Worm (Caenorhabditis elegans) whole organism, dauer: ENCODE results near the gene str-217.

ENCODE experiments used
- unc-62 ChIP-seq: sonication (generic microtip); optimal IDR thresholded peaks from 2 replicates; lab custom pipeline; 2017; ENCODE audit warnings: missing biosample characterization, missing genetic modification reagents, missing genetic modification characterization

Gene str-217

DNA sequence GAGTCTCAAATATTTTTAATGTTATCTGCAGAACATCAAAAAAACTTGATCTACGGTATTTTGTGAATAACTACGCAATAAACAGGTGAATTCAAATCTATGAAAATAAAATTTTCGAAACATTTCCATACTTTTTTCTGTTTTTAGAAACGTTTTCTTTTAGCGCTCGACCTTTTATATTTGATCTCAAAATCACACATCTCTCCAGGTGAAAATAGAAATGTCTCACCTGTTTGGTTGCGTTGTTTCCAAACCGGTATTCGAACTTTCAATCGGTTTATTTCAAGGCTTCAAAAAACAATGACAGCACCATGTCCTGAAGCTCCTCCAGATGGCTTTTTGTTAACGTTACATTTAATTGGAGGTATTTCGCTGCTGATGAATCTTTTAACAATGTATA is 1.1 kb upstream of the str-217 start, which contains the start of gene sri-9:
Gene sri-9, plus strand, starts transcription at position 301 of the 400 bp plus-strand sequence.
- no peak for TF ChIP-seq unc-62 (GFP tag; lab: Kevin White, UChicago)

DNA sequence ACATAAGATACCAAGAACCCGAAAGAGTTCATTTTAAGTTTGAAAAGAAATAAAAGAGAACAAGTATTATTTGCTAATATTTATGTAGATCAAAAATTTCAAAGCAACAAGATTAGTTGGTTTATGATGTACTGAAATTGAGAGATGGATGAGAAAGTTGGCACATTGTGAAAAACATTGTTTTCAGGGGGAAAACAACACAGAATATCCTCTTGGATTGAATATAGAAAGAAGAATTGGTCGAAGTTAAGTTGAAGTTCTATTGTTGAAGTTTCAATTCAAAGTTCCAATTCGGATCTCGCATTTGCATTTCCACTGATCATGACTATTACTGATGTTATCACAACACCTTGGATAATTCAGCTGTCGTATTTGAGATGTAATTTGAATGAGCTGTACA is 531 bp upstream of the str-217 start:
- no peak for TF ChIP-seq unc-62 (GFP tag; lab: Kevin White, UChicago)

DNA sequence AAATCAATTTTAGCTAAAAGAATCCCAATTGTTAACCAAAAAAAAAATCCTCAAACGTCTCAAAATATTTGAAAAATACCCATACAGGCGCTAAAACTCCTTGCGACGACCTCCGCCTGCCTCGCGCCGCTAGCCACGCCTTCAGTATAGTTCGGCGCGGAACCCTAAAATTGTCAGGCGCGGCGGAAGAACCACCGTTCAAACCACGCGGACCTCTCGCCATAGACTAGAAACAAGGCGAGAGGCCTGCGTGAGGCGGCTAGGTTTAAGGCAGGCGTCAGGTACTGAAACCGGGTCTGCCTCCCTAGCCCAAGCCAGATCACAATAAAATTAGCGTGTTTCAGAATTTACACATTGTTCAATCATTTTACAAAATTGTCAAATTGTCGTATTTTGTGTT is 7.7 kb downstream of the str-217 start:
- no peak for TF ChIP-seq unc-62 (GFP tag; lab: Kevin White, UChicago)

DNA sequence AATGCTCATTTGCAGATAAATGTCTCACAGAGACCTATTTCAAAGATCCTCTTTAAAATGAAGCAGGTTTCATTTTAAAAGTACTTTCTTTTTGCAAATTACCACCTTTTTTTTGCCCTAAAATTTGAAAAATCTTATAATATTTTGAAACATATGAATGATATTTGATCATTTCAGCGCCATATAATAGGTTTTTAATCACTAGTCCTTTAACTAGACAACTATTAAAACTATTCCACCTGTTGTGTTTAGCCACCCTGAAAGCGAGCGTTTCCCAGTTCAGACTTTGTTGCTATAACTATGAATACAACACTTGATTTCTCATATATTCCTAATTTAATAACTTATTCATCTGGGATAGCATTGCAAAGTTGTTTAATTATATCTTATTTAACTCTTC is 8.4 kb downstream of the str-217 start, which contains the start of gene srz-95:
Gene srz-95, plus strand, starts transcription at position 301 of the 400 bp plus-strand sequence.
- no peak for TF ChIP-seq unc-62 (GFP tag; lab: Kevin White, UChicago)

DNA sequence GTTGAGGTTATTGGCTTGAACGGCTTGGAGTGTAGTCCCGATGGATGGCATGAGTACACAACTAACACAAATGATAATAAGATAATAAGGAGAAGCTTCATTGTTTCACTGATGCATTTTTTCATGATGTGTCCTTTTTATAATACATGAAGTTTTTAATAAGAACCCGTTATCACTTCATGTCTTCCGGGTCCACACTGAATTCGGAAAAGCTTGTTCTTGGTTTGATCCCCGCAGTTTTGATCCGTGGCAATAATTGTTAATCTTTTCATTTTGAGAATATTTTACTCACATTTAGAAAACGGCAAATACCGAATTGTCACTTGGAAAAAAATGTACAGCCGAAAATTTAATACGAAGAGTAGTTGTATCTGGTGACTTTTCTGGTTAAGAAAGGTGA is 11.5 kb downstream of the str-217 start, which contains the start of gene Y102A5C.27:
Gene Y102A5C.27, minus strand, starts transcription at position 101 of the 400 bp plus-strand sequence.
- no peak for TF ChIP-seq unc-62 (GFP tag; lab: Kevin White, UChicago)

DNA sequence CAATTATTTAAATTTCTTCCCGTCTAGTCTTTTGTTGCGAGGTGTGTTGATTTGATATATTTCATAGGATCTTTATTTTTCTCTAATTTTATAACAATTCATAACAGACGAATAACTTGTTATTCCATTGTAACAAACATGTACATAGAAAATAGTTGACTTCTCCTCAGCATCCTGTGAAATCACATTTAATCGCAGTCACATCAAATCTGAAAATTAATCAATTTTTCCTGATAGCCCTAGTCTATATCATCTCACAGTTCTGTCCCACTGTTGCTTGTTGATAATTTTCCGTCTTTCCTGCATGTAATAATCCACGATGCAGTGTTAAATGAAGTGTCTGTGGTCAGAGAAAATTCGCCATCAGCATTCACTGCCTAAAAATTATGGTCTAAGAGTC is 12.3 kb downstream of the str-217 start:
- no peak for TF ChIP-seq unc-62 (GFP tag; lab: Kevin White, UChicago)

ce11 chrV:16987035-16987434 is 13.1 kb downstream of the str-217 start, which contains the start of gene Y102A5C.40:
Gene Y102A5C.40 (minus strand): TSS chrV:16987135.
- no peak for TF ChIP-seq unc-62 (GFP tag; lab: Kevin White, UChicago)

ce11 chrV:16980368-16980767 is 19.7 kb downstream of the str-217 start, which contains the start of gene srz-54:
Gene srz-54 (plus strand): TSS chrV:16980668.
- TF ChIP-seq unc-62 (GFP tag; lab: Kevin White, UChicago) = no peak

ce11 chrV:16974919-16975318 is 25.2 kb downstream of the str-217 start, which contains the start of gene srx-54:
Gene srx-54 (plus strand): TSS chrV:16975219.
- no peak for TF ChIP-seq unc-62 (GFP tag; lab: Kevin White, UChicago)

DNA sequence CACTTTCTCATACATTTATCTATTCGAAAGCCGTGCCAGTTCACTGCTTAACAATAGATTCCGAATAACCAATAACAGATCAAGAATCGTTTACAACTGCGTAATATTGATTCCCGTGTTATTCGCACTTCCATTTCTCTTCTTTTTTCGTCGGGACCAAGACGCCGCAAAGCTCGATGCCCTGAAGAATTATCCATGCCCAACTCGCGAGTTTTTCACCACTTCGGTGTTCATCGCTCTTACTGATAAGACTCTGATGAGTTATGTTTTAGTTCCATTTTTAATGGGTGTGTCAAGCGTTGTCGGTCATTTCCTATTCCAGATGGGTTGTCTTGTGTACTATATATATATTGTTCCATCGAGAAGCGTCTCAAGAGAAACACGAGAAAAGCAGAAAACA is 26.8 kb downstream of the str-217 start:
- no peak for TF ChIP-seq unc-62 (GFP tag; lab: Kevin White, UChicago)

- no peak for TF ChIP-seq unc-62 (GFP tag; lab: Kevin White, UChicago)
Measured at ce11 chrV:16972134-16972533, 28.0 kb downstream of the str-217 start, which contains the start of gene srh-119. Gene srh-119 (plus strand): TSS chrV:16972434.

DNA sequence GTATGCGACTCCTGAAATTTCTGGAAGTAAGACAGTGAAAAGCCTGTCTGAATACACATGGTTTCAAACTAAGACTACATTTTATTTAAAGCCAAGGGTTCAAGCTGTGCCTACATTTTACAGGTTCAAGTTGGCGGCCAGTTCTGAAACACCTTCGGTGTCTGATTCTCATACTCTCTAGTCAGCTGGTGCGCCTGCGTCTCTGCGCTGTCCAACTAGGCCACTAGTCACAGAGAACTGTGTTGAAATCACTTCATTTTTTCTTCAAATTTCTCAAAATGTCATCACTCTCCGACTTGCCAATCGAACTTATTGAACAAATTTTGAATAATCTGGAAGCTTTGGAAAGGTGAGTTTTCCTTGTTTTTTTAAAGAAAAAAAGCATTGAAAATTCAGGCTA is 33.5 kb downstream of the str-217 start, which contains the start of gene fbxa-90:
Gene fbxa-90, plus strand, starts transcription at position 179 of the 400 bp plus-strand sequence.
- no peak for TF ChIP-seq unc-62 (GFP tag; lab: Kevin White, UChicago)

DNA sequence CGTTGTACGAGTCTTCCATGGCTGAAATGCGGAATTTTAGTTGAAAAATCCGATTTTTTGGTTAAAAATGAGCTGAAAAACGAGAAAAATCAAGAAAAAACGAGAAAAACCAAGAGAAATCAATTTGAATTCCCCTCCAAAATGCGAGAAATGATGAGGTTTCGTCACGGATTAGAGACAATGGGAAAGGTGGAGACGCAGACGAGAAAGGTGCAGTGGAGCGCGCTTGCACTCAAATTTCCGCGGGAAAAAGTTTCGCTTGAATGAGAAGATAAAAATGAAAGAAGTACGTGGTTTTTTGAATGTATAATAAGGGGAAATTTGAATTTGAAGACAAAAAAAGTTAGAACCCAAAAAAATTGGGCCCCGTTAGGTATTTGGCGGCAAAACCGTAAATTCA is 34.4 kb downstream of the str-217 start, which contains the start of gene efl-1:
Gene efl-1, minus strand, starts transcription at position 21 of the 400 bp plus-strand sequence.
- TF ChIP-seq unc-62 (GFP tag; lab: Kevin White, UChicago) = no peak

DNA sequence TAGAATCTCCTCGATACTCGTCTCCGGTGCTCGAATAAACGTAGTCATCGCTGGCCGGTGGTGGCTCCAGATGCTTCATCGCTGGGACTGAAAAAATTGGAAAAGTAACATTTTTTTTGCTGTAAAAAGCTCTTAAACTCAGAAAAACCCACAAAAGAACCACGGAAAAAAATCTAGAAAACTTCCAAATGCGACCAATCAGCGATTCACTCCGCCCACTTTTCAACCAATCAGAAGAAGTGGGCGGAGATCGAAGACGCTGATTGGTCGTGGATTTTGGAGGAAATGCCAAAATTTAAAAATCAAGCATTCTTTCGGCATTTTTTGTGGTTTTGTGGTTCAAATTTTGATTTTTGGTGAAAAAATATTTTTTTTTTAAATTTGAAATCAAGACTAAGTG is 41.1 kb downstream of the str-217 start:
- TF ChIP-seq unc-62 (GFP tag; lab: Kevin White, UChicago) = no peak

DNA sequence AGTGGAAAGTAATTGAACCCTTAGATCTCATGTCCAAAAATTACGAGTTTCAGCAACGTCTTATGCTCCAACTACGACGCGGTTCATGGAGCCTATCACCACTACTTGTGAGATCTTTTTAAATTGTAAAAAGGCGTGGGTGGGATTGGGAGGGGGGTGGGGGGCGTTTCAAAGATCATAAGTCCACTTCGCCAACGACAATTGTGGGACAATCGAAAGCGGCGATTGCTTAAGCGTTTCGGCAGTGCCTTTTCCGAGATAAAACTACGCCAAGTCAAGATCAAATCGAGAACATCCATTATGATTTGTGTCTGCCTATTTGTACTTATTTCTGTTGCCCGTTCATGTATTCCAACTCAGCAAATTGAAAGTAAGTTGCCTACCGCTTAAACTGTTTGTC is 43.9 kb downstream of the str-217 start, which contains the start of gene clec-239:
Gene clec-239, plus strand, starts transcription at position 301 of the 400 bp plus-strand sequence.
- no peak for TF ChIP-seq unc-62 (GFP tag; lab: Kevin White, UChicago)

- no peak for TF ChIP-seq unc-62 (GFP tag; lab: Kevin White, UChicago)
Measured at ce11 chrV:16954766-16955165, 45.3 kb downstream of the str-217 start, which contains the start of gene srh-206. Gene srh-206 (minus strand): TSS chrV:16954866.

- no peak for TF ChIP-seq unc-62 (GFP tag; lab: Kevin White, UChicago)
Measured at ce11 chrV:16951504-16951903, 48.6 kb downstream of the str-217 start, which contains the start of gene clec-238. Gene clec-238 (plus strand): TSS chrV:16951804.
